Fruit fly (Drosophila melanogaster) whole organism, embryonic: ENCODE results near the gene CG32625.
A peak's percentile ranks its signal among the peaks of the same experiment; 100 is the strongest.

ENCODE experiments used
- Ada2b ChIP-seq: fragments of 200-800 bp; sonication (Bioruptor generic); IDR thresholded peaks from 2 replicates; pipeline ENCODE4 v1.3.6; 2022; ENCODE audit warnings: missing biosample characterization, missing genetic modification characterization
- Bgb ChIP-seq: fragments of 200-800 bp; sonication (Bioruptor generic); IDR thresholded peaks from 2 replicates; pipeline ENCODE4 v1.3.6; 2022; ENCODE audit warnings: missing biosample characterization, missing genetic modification characterization; ENCODE audit not compliant: partially characterized antibody
- CG10267 ChIP-seq: fragments of 200-800 bp; sonication (Bioruptor generic); optimal IDR thresholded peaks from 2 replicates; lab custom pipeline; 2018; ENCODE audit warnings: missing biosample characterization, mild to moderate bottlenecking, missing genetic modification characterization, moderate library complexity
- CG11085 ChIP-seq: fragments of 200-800 bp; sonication (Bioruptor generic); IDR thresholded peaks from 2 replicates; pipeline ENCODE4 v1.3.6; 2022; ENCODE audit warnings: missing biosample characterization, missing genetic modification characterization
- CG11093 ChIP-seq: fragments of 200-800 bp; sonication (Bioruptor generic); IDR thresholded peaks from 3 replicates; pipeline ENCODE4 v1.3.6; 2022; ENCODE audit warnings: missing biosample characterization, missing genetic modification characterization
- CG11696 ChIP-seq: fragments of 200-800 bp; sonication (Bioruptor generic); IDR thresholded peaks from 2 replicates; pipeline ENCODE4 v1.3.6; 2022; ENCODE audit warnings: missing biosample characterization, missing genetic modification characterization
- CG16813 ChIP-seq: fragments of 200-800 bp; sonication (Bioruptor generic); IDR thresholded peaks from 3 replicates; pipeline ENCODE4 v1.3.6; 2022; ENCODE audit warnings: missing biosample characterization, missing genetic modification characterization; ENCODE audit not compliant: partially characterized antibody
- CG17359 ChIP-seq: fragments of 200-800 bp; sonication (Bioruptor generic); optimal IDR thresholded peaks from 3 replicates; lab custom pipeline; 2018; ENCODE audit warnings: missing biosample characterization, mild to moderate bottlenecking, missing genetic modification characterization, moderate library complexity
- CG2120 ChIP-seq: fragments of 200-800 bp; sonication (Bioruptor generic); optimal IDR thresholded peaks from 3 replicates; lab custom pipeline; 2016; ENCODE audit warnings: missing biosample characterization, missing genetic modification characterization
- CG2889 ChIP-seq: fragments of 200-800 bp; sonication (Bioruptor generic); IDR thresholded peaks from 3 replicates; pipeline ENCODE4 v1.3.6; 2022; ENCODE audit warnings: missing biosample characterization, missing genetic modification characterization
- CG32772 ChIP-seq: fragments of 200-800 bp; sonication (Bioruptor generic); IDR thresholded peaks from 2 replicates; pipeline ENCODE4 v1.3.6; 2022; ENCODE audit warnings: missing biosample characterization, missing genetic modification characterization
- CG34376 ChIP-seq: fragments of 200-800 bp; sonication (Bioruptor generic); optimal IDR thresholded peaks from 2 replicates; lab custom pipeline; 2018; ENCODE audit warnings: missing biosample characterization, mild to moderate bottlenecking, missing genetic modification characterization
- CG4282 ChIP-seq: fragments of 200-800 bp; sonication (Bioruptor generic); optimal IDR thresholded peaks from 2 replicates; lab custom pipeline; 2016; ENCODE audit warnings: missing biosample characterization, missing genetic modification characterization
- CG5245 ChIP-seq: fragments of 200-800 bp; sonication (Bioruptor generic); optimal IDR thresholded peaks from 3 replicates; lab custom pipeline; 2016; ENCODE audit warnings: missing biosample characterization, missing genetic modification characterization
- CG6654 ChIP-seq: fragments of 200-800 bp; sonication (Bioruptor generic); optimal IDR thresholded peaks from 2 replicates; lab custom pipeline; 2017; ENCODE audit warnings: missing biosample characterization, mild to moderate bottlenecking, missing genetic modification characterization
- CG6683 ChIP-seq: fragments of 200-800 bp; sonication (Bioruptor generic); optimal IDR thresholded peaks from 2 replicates; lab custom pipeline; 2017; ENCODE audit warnings: missing biosample characterization, mild to moderate bottlenecking, missing genetic modification characterization, missing genetic modification reagents
- CG6689 ChIP-seq: fragments of 200-800 bp; sonication (Bioruptor generic); IDR thresholded peaks from 2 replicates; pipeline ENCODE4 v1.3.6; 2022; ENCODE audit warnings: missing biosample characterization, missing genetic modification characterization
- CG6813 ChIP-seq: fragments of 200-800 bp; sonication (Bioruptor generic); optimal IDR thresholded peaks from 2 replicates; lab custom pipeline; 2017; ENCODE audit warnings: missing biosample characterization, missing genetic modification characterization, mild to moderate bottlenecking, moderate library complexity, missing genetic modification reagents
- CG7556 ChIP-seq: fragments of 200-800 bp; sonication (Bioruptor generic); optimal IDR thresholded peaks from 2 replicates; lab custom pipeline; 2017; ENCODE audit warnings: missing biosample characterization, mild to moderate bottlenecking, missing genetic modification characterization
- CG8089 ChIP-seq: fragments of 200-800 bp; sonication (Bioruptor generic); optimal IDR thresholded peaks from 3 replicates; lab custom pipeline; 2016; ENCODE audit warnings: missing biosample characterization, missing genetic modification characterization
- CG9215 ChIP-seq: fragments of 200-800 bp; sonication (Bioruptor generic); IDR thresholded peaks from 2 replicates; pipeline ENCODE4 v1.3.6; 2022; ENCODE audit warnings: missing biosample characterization, missing genetic modification characterization
- CG9727 ChIP-seq: fragments of 200-800 bp; sonication (Bioruptor generic); optimal IDR thresholded peaks from 3 replicates; lab custom pipeline; 2017; ENCODE audit warnings: missing biosample characterization, mild to moderate bottlenecking, missing genetic modification characterization
- D19B ChIP-seq: fragments of 200-800 bp; sonication (Bioruptor generic); optimal IDR thresholded peaks from 2 replicates; lab custom pipeline; 2017; ENCODE audit warnings: missing biosample characterization, mild to moderate bottlenecking, missing genetic modification characterization
- Dfd ChIP-seq, 2 experiments: fragments of >200 bp; optimal IDR thresholded peaks; 2 replicates each; lab custom pipeline; 2017; ENCODE audit warnings: missing biosample characterization in 2 of 2, missing genetic modification characterization in 2 of 2
- Fer2 ChIP-seq: fragments of 200-800 bp; sonication (Bioruptor generic); optimal IDR thresholded peaks from 2 replicates; lab custom pipeline; 2018; ENCODE audit warnings: missing biosample characterization, mild to moderate bottlenecking, missing genetic modification characterization, moderate library complexity
- Gsc ChIP-seq: fragments of 200-800 bp; sonication (Bioruptor generic); IDR thresholded peaks from 2 replicates; pipeline ENCODE4 v1.3.6; 2022; ENCODE audit warnings: missing biosample characterization, missing genetic modification characterization
- HLH4C ChIP-seq: fragments of 200-800 bp; sonication (Bioruptor generic); IDR thresholded peaks from 3 replicates; pipeline ENCODE4 v1.3.6; 2022; ENCODE audit warnings: missing biosample characterization, missing genetic modification characterization; ENCODE audit not compliant: partially characterized antibody
- HmgD ChIP-seq: fragments of 200-800 bp; sonication (Bioruptor generic); optimal IDR thresholded peaks from 3 replicates; lab custom pipeline; 2016; ENCODE audit warnings: missing biosample characterization, missing genetic modification characterization
- Hr3 ChIP-seq: fragments of 200-800 bp; sonication (Bioruptor generic); optimal IDR thresholded peaks from 3 replicates; lab custom pipeline; 2016; ENCODE audit warnings: missing biosample characterization, missing genetic modification characterization
- MESR4 ChIP-seq: fragments of 200-800 bp; sonication (Bioruptor generic); optimal IDR thresholded peaks from 2 replicates; lab custom pipeline; 2018; ENCODE audit warnings: missing biosample characterization, mild to moderate bottlenecking, missing genetic modification characterization, moderate library complexity
- Max ChIP-seq: fragments of 200-800 bp; sonication (Bioruptor generic); optimal IDR thresholded peaks from 2 replicates; lab custom pipeline; 2016; ENCODE audit warnings: missing biosample characterization, mild to moderate bottlenecking, missing genetic modification characterization
- Nf-YC ChIP-seq: fragments of 200-800 bp; optimal IDR thresholded peaks from 3 replicates; lab custom pipeline; 2019; ENCODE audit warnings: missing biosample characterization, mild to moderate bottlenecking, missing genetic modification characterization, moderate library complexity
- Poxn ChIP-seq: fragments of 200-800 bp; sonication (Bioruptor generic); IDR thresholded peaks from 2 replicates; pipeline ENCODE4 v1.3.6; 2022; ENCODE audit warnings: missing biosample characterization, missing genetic modification characterization
- Ravus ChIP-seq: fragments of 200-800 bp; sonication (Bioruptor generic); IDR thresholded peaks from 2 replicates; pipeline ENCODE4 v1.3.6; 2022; ENCODE audit warnings: missing biosample characterization, missing genetic modification characterization
- Sox100B ChIP-seq: fragments of 200-800 bp; sonication (Bioruptor generic); optimal IDR thresholded peaks from 3 replicates; lab custom pipeline; 2018; ENCODE audit warnings: missing biosample characterization, mild to moderate bottlenecking, missing genetic modification characterization
- bbx ChIP-seq: fragments of 200-800 bp; sonication (Bioruptor generic); IDR thresholded peaks from 2 replicates; pipeline ENCODE4 v1.3.6; 2022; ENCODE audit warnings: missing biosample characterization, missing genetic modification characterization; ENCODE audit not compliant: partially characterized antibody
- crol ChIP-seq: fragments of 200-800 bp; sonication (Bioruptor generic); IDR thresholded peaks from 2 replicates; pipeline ENCODE4 v1.3.6; 2022; ENCODE audit warnings: missing biosample characterization, missing genetic modification characterization
- dm ChIP-seq: fragments of 200-800 bp; sonication (Bioruptor generic); optimal IDR thresholded peaks from 3 replicates; lab custom pipeline; 2016; ENCODE audit warnings: missing biosample characterization, missing genetic modification characterization
- gfzf ChIP-seq: fragments of 200-800 bp; sonication (Bioruptor generic); optimal IDR thresholded peaks from 2 replicates; lab custom pipeline; 2016; ENCODE audit warnings: missing biosample characterization, mild to moderate bottlenecking, missing genetic modification characterization, moderate library complexity
- kni ChIP-seq: fragments of 200-800 bp; sonication (Bioruptor generic); optimal IDR thresholded peaks from 3 replicates; lab custom pipeline; 2017; ENCODE audit warnings: mild to moderate bottlenecking, missing biosample characterization, missing genetic modification reagents, missing genetic modification characterization
- lola ChIP-seq, 3 experiments: fragments of >200 bp in 2 of 3; fragments of 200-800 bp in 1 of 3; sonication (Bioruptor generic) in 1 of 3; optimal IDR thresholded peaks; 2 replicates each; lab custom pipeline; 2017 to 2019; ENCODE audit warnings: missing biosample characterization in 3 of 3, missing genetic modification characterization in 3 of 3, mild to moderate bottlenecking in 1 of 3, moderate library complexity in 1 of 3
- mld ChIP-seq: fragments of 200-800 bp; sonication (Bioruptor generic); IDR thresholded peaks from 3 replicates; pipeline ENCODE4 v1.3.6; 2022; ENCODE audit warnings: missing biosample characterization, missing genetic modification characterization; ENCODE audit not compliant: partially characterized antibody
- pb ChIP-seq: fragments of 200-800 bp; sonication (Bioruptor generic); optimal IDR thresholded peaks from 3 replicates; lab custom pipeline; 2016; ENCODE audit warnings: missing biosample characterization, missing genetic modification characterization
- peb ChIP-seq: fragments of 200-800 bp; sonication (Bioruptor generic); IDR thresholded peaks from 2 replicates; pipeline ENCODE4 v1.3.6; 2022; ENCODE audit warnings: missing biosample characterization, missing genetic modification characterization
- pzg ChIP-seq: fragments of 200-800 bp; sonication (Bioruptor generic); optimal IDR thresholded peaks from 3 replicates; lab custom pipeline; 2018; ENCODE audit warnings: missing biosample characterization, mild to moderate bottlenecking, missing genetic modification characterization, moderate library complexity
- repo ChIP-seq: fragments of 200-800 bp; sonication (Bioruptor generic); optimal IDR thresholded peaks from 2 replicates; lab custom pipeline; 2016; ENCODE audit warnings: missing biosample characterization, missing genetic modification characterization
- tna ChIP-seq: fragments of 200-800 bp; sonication (Bioruptor generic); IDR thresholded peaks from 2 replicates; pipeline ENCODE4 v1.3.6; 2022; ENCODE audit warnings: missing biosample characterization, missing genetic modification characterization; ENCODE audit not compliant: partially characterized antibody
- unc-4 ChIP-seq: fragments of 200-800 bp; sonication (Bioruptor generic); IDR thresholded peaks from 2 replicates; pipeline ENCODE4 v1.3.6; 2022; ENCODE audit warnings: missing biosample characterization, missing genetic modification characterization; ENCODE audit not compliant: partially characterized antibody
- vfl ChIP-seq: fragments of 200-800 bp; sonication (Bioruptor generic); optimal IDR thresholded peaks from 2 replicates; lab custom pipeline; 2016; ENCODE audit warnings: missing biosample characterization, missing genetic modification characterization
- wdn ChIP-seq: fragments of 200-800 bp; sonication (Bioruptor generic); IDR thresholded peaks from 2 replicates; pipeline ENCODE4 v1.3.6; 2022; ENCODE audit warnings: missing biosample characterization, missing genetic modification characterization
- zf30C ChIP-seq: fragments of 200-800 bp; sonication (Bioruptor generic); optimal IDR thresholded peaks from 3 replicates; lab custom pipeline; 2018; ENCODE audit warnings: missing biosample characterization, mild to moderate bottlenecking, missing genetic modification characterization

Gene CG32625

DNA sequence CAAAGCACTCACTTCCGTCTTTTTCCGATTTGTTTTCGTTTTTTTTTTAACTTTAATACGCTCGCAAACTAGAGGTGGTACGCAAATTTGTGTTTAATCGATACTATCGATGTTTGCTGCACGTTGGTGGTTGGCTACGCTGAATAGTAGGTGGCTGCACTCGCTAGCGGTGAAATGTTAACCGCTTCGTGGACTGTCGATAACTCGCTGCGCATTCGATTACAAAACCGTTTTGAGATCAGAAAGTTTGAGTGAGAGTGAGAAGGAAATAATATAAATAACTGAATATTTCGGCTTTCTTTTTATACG lies 20.5 kb downstream of the CG32625 start, which contains the start of gene g (continued):
- TF ChIP-seq CG6813 (GFP tag; lab: Kevin White, UChicago): no peak
- TF ChIP-seq CG9215 (GFP tag; lab: Robert Waterston, UW): no peak
- no peak for TF ChIP-seq wdn
- peak; percentile 48 for TF ChIP-seq gfzf (GFP tag; lab: Kevin White, UChicago)
- TF ChIP-seq CG6654: no peak
- no peak for TF ChIP-seq Nf-YC (tag; lab: Kevin White, UChicago)
- peak; percentile 89 for TF ChIP-seq CG16813
- peak; percentile 7 for TF ChIP-seq CG10267 (tag; lab: Kevin White, UChicago)
- TF ChIP-seq Max (GFP tag; lab: Kevin White, UChicago): no peak
- TF ChIP-seq CG5245 (GFP tag; lab: Kevin White, UChicago): no peak
- no peak for TF ChIP-seq CG2889 (GFP tag; lab: Robert Waterston, UW)
- peak; percentile 84 for TF ChIP-seq HLH4C (GFP tag; lab: Robert Waterston, UW)
- TF ChIP-seq CG34376 (GFP tag; lab: Kevin White, UChicago): no peak
- TF ChIP-seq kni: no peak
- peak; percentile 88 for TF ChIP-seq bbx (GFP tag; lab: Robert Waterston, UW)
- TF ChIP-seq tna: peak; percentile 80
- TF ChIP-seq Bgb (GFP tag; lab: Robert Waterston, UW): peak; percentile 95
- TF ChIP-seq Fer2 (tag; lab: Kevin White, UChicago): no peak
- no peak for TF ChIP-seq CG8089
- no peak for TF ChIP-seq CG7556 (GFP tag; lab: Kevin White, UChicago)
- TF ChIP-seq CG6689 (GFP tag; lab: Robert Waterston, UW): no peak
- TF ChIP-seq vfl (GFP tag; lab: Kevin White, UChicago): no peak
- no peak for TF ChIP-seq lola (GFP tag; optimal IDR thresholded peaks at IDR 0.05; lab: Kevin White, UChicago)
- no peak for TF ChIP-seq Dfd (GFP tag; optimal IDR thresholded peaks at IDR 0.05; lab: Kevin White, UChicago)
- TF ChIP-seq Sox100B (GFP tag; lab: Kevin White, UChicago): no peak
- TF ChIP-seq CG11696 (GFP tag; lab: Robert Waterston, UW): no peak
- TF ChIP-seq peb (GFP tag; lab: Robert Waterston, UW): no peak
- TF ChIP-seq pzg: peak; percentile 89
- TF ChIP-seq CG6683 (GFP tag; lab: Kevin White, UChicago): no peak
- TF ChIP-seq MESR4 (GFP tag; lab: Kevin White, UChicago): no peak
- TF ChIP-seq Poxn (GFP tag; lab: Robert Waterston, UW): no peak
- peak; percentile 84 for TF ChIP-seq unc-4
- no peak for TF ChIP-seq Ravus (GFP tag; lab: Robert Waterston, UW)
- no peak for TF ChIP-seq CG11085 (GFP tag; lab: Robert Waterston, UW)
- peak; percentile 37 for TF ChIP-seq dm (GFP tag; lab: Kevin White, UChicago)
- TF ChIP-seq CG2120: peak; percentile 51
- TF ChIP-seq repo (GFP tag; lab: Kevin White, UChicago): no peak
- no peak for TF ChIP-seq D19B (GFP tag; lab: Kevin White, UChicago)
- no peak for TF ChIP-seq crol
- no peak for TF ChIP-seq CG4282 (GFP tag; lab: Kevin White, UChicago)
- no peak for TF ChIP-seq CG17359 (tag; lab: Kevin White, UChicago)
- peak; percentile 17; the same call in 1 of the 2 replicates for TF ChIP-seq CG32772
- no peak for TF ChIP-seq CG9727
- TF ChIP-seq mld (GFP tag; lab: Robert Waterston, UW): peak; percentile 82; the same call in 2 of the 3 replicates
- TF ChIP-seq pb: no peak
- TF ChIP-seq zf30C (GFP tag; lab: Kevin White, UChicago): peak; percentile 28
- TF ChIP-seq CG11093 (GFP tag; lab: Robert Waterston, UW): no peak
- TF ChIP-seq HmgD (GFP tag; lab: Kevin White, UChicago): no peak
- no peak for TF ChIP-seq Hr3 (GFP tag; lab: Kevin White, UChicago)
- no peak for TF ChIP-seq Ada2b (GFP tag; lab: Robert Waterston, UW)
- TF ChIP-seq Gsc (GFP tag; lab: Robert Waterston, UW): no peak
